Fruit fly (Drosophila melanogaster) whole organism, embryonic: Measurements from ENCODE around the gene CG3726.
A peak's percentile ranks its signal among the peaks of the same experiment; 100 is the strongest.

Experiments used
- CG1024 ChIP-seq: fragments of 200-800 bp; sonication (Bioruptor generic); IDR thresholded peaks from 2 replicates; pipeline ENCODE4 v1.3.6; 2022; ENCODE audit warnings: missing biosample characterization, missing genetic modification characterization
- CG10959 ChIP-seq: fragments of 200-800 bp; sonication (Bioruptor generic); IDR thresholded peaks from 2 replicates; pipeline ENCODE4 v1.3.6; 2022; ENCODE audit warnings: missing biosample characterization, missing genetic modification characterization
- CG12104 ChIP-seq: fragments of 200-800 bp; sonication (Bioruptor generic); optimal IDR thresholded peaks from 3 replicates; lab custom pipeline; 2016; ENCODE audit warnings: missing biosample characterization, missing genetic modification characterization
- CG13287 ChIP-seq: fragments of 200-800 bp; sonication (Bioruptor generic); IDR thresholded peaks from 2 replicates; pipeline ENCODE4 v1.3.6; 2022; ENCODE audit warnings: missing biosample characterization, missing genetic modification characterization; ENCODE audit not compliant: partially characterized antibody
- CG13424 ChIP-seq: fragments of 200-800 bp; sonication (Bioruptor generic); optimal IDR thresholded peaks from 2 replicates; lab custom pipeline; 2019; ENCODE audit warnings: missing biosample characterization, mild to moderate bottlenecking, missing genetic modification characterization, moderate library complexity
- CG14667 ChIP-seq: fragments of 200-800 bp; sonication (Bioruptor generic); IDR thresholded peaks from 2 replicates; pipeline ENCODE4 v1.3.6; 2022; ENCODE audit warnings: missing biosample characterization, missing genetic modification characterization
- CG16779 ChIP-seq: fragments of 200-800 bp; sonication (Bioruptor generic); IDR thresholded peaks from 2 replicates; pipeline ENCODE4 v1.3.6; 2022; ENCODE audit warnings: missing biosample characterization, missing genetic modification characterization
- CG2129 ChIP-seq: fragments of 200-800 bp; sonication (Bioruptor generic); IDR thresholded peaks from 2 replicates; pipeline ENCODE4 v1.3.6; 2022; ENCODE audit warnings: missing biosample characterization, missing genetic modification characterization; ENCODE audit not compliant: partially characterized antibody
- CG31365 ChIP-seq: fragments of 200-800 bp; sonication (Bioruptor generic); optimal IDR thresholded peaks from 2 replicates; lab custom pipeline; 2018; ENCODE audit warnings: missing biosample characterization, mild to moderate bottlenecking, missing genetic modification characterization
- CG34224 ChIP-seq: fragments of 200-800 bp; sonication (Bioruptor generic); IDR thresholded peaks from 3 replicates; pipeline ENCODE4 v1.3.6; 2022; ENCODE audit warnings: missing biosample characterization, missing genetic modification characterization; ENCODE audit not compliant: partially characterized antibody
- CG4328 ChIP-seq: fragments of 200-800 bp; sonication (Bioruptor generic); optimal IDR thresholded peaks from 3 replicates; lab custom pipeline; 2017; ENCODE audit warnings: missing biosample characterization, missing genetic modification reagents, missing genetic modification characterization
- CG4360 ChIP-seq: fragments of 200-800 bp; sonication (Bioruptor generic); IDR thresholded peaks from 2 replicates; pipeline ENCODE4 v1.3.6; 2022; ENCODE audit warnings: missing biosample characterization, missing genetic modification characterization
- CG7357 ChIP-seq: fragments of 200-800 bp; sonication (Bioruptor generic); IDR thresholded peaks from 3 replicates; pipeline ENCODE4 v1.3.6; 2022; ENCODE audit warnings: missing biosample characterization, missing genetic modification characterization
- CG7928 ChIP-seq: fragments of 200-800 bp; sonication (Bioruptor generic); optimal IDR thresholded peaks from 2 replicates; lab custom pipeline; 2017; ENCODE audit warnings: missing biosample characterization, mild to moderate bottlenecking, missing genetic modification characterization
- CG8089 ChIP-seq: fragments of 200-800 bp; sonication (Bioruptor generic); optimal IDR thresholded peaks from 3 replicates; lab custom pipeline; 2016; ENCODE audit warnings: missing biosample characterization, missing genetic modification characterization
- D19A ChIP-seq: fragments of 200-800 bp; optimal IDR thresholded peaks from 3 replicates; lab custom pipeline; 2019; ENCODE audit warnings: missing biosample characterization, mild to moderate bottlenecking, missing genetic modification characterization, moderate library complexity
- D19B ChIP-seq: fragments of 200-800 bp; sonication (Bioruptor generic); optimal IDR thresholded peaks from 2 replicates; lab custom pipeline; 2017; ENCODE audit warnings: missing biosample characterization, mild to moderate bottlenecking, missing genetic modification characterization
- Ets97D ChIP-seq: fragments of 200-800 bp; sonication (Bioruptor generic); optimal IDR thresholded peaks from 3 replicates; lab custom pipeline; 2016; ENCODE audit warnings: missing biosample characterization, missing genetic modification characterization
- Fer2 ChIP-seq: fragments of 200-800 bp; sonication (Bioruptor generic); optimal IDR thresholded peaks from 2 replicates; lab custom pipeline; 2018; ENCODE audit warnings: missing biosample characterization, mild to moderate bottlenecking, missing genetic modification characterization, moderate library complexity
- Gug ChIP-seq: fragments of 200-800 bp; sonication (Bioruptor generic); IDR thresholded peaks from 4 replicates; pipeline ENCODE4 v1.3.6; 2022; ENCODE audit warnings: missing biosample characterization, missing genetic modification characterization
- Hr3 ChIP-seq: fragments of 200-800 bp; sonication (Bioruptor generic); optimal IDR thresholded peaks from 3 replicates; lab custom pipeline; 2016; ENCODE audit warnings: missing biosample characterization, missing genetic modification characterization
- Myb ChIP-seq: fragments of 200-800 bp; sonication (Bioruptor generic); optimal IDR thresholded peaks from 2 replicates; lab custom pipeline; 2016; ENCODE audit warnings: missing biosample characterization, missing genetic modification characterization
- Rx ChIP-seq: fragments of 200-800 bp; sonication (Bioruptor generic); IDR thresholded peaks from 2 replicates; pipeline ENCODE4 v1.3.6; 2022; ENCODE audit warnings: missing biosample characterization, missing genetic modification characterization
- Six4 ChIP-seq: fragments of 200-800 bp; sonication (Bioruptor generic); optimal IDR thresholded peaks from 2 replicates; lab custom pipeline; 2016; ENCODE audit warnings: missing biosample characterization, missing genetic modification characterization
- YL-1 ChIP-seq: fragments of 200-800 bp; sonication (Bioruptor generic); optimal IDR thresholded peaks from 3 replicates; lab custom pipeline; 2017; ENCODE audit warnings: missing biosample characterization, mild to moderate bottlenecking, missing genetic modification characterization
- az2 ChIP-seq: fragments of 200-800 bp; sonication (Bioruptor generic); optimal IDR thresholded peaks from 3 replicates; lab custom pipeline; 2016; ENCODE audit warnings: missing biosample characterization, missing genetic modification characterization
- bab2 ChIP-seq: fragments of 200-800 bp; sonication (Bioruptor generic); optimal IDR thresholded peaks from 2 replicates; lab custom pipeline; 2016; ENCODE audit warnings: missing biosample characterization, missing genetic modification characterization
- cato ChIP-seq: fragments of 200-800 bp; sonication (Bioruptor generic); optimal IDR thresholded peaks from 2 replicates; lab custom pipeline; 2016; ENCODE audit warnings: missing biosample characterization, missing genetic modification characterization, borderline replicate concordance
- cg ChIP-seq: fragments of 200-800 bp; sonication (Bioruptor generic); optimal IDR thresholded peaks from 3 replicates; lab custom pipeline; 2019; ENCODE audit warnings: missing biosample characterization, mild to moderate bottlenecking, missing genetic modification characterization, moderate library complexity
- chinmo ChIP-seq: fragments of 200-800 bp; sonication (Bioruptor generic); IDR thresholded peaks from 4 replicates; pipeline ENCODE4 v1.3.6; 2022; ENCODE audit warnings: missing biosample characterization, missing genetic modification characterization; ENCODE audit not compliant: partially characterized antibody
- croc ChIP-seq: fragments of 200-800 bp; sonication (Bioruptor generic); conservative IDR thresholded peaks from 3 replicates; pipeline ENCODE4 v1.3.6; 2022; ENCODE audit warnings: missing biosample characterization, missing genetic modification characterization
- cwo ChIP-seq: fragments of 200-800 bp; sonication (Bioruptor generic); optimal IDR thresholded peaks from 3 replicates; lab custom pipeline; 2017; ENCODE audit warnings: missing biosample characterization, missing genetic modification characterization, mild to moderate bottlenecking, moderate library complexity, missing genetic modification reagents
- dmrt99B ChIP-seq: fragments of 200-800 bp; sonication (Bioruptor generic); optimal IDR thresholded peaks from 2 replicates; lab custom pipeline; 2018; ENCODE audit warnings: missing biosample characterization, mild to moderate bottlenecking, missing genetic modification characterization, moderate library complexity
- emc ChIP-seq: fragments of 200-800 bp; sonication (Bioruptor generic); optimal IDR thresholded peaks from 2 replicates; lab custom pipeline; 2016; ENCODE audit warnings: missing biosample characterization, missing genetic modification characterization
- fd96Cb ChIP-seq: fragments of 200-800 bp; sonication (Bioruptor generic); optimal IDR thresholded peaks from 2 replicates; lab custom pipeline; 2018; ENCODE audit warnings: missing biosample characterization, mild to moderate bottlenecking, missing genetic modification characterization, moderate library complexity
- gce ChIP-seq: fragments of 200-800 bp; sonication (Bioruptor generic); IDR thresholded peaks from 3 replicates; pipeline ENCODE4 v1.3.6; 2022; ENCODE audit warnings: missing biosample characterization, missing genetic modification characterization
- gfzf ChIP-seq: fragments of 200-800 bp; sonication (Bioruptor generic); optimal IDR thresholded peaks from 2 replicates; lab custom pipeline; 2016; ENCODE audit warnings: missing biosample characterization, mild to moderate bottlenecking, missing genetic modification characterization, moderate library complexity
- jing ChIP-seq: fragments of 200-800 bp; sonication (Bioruptor generic); optimal IDR thresholded peaks from 2 replicates; lab custom pipeline; 2018; ENCODE audit warnings: missing biosample characterization, mild to moderate bottlenecking, missing genetic modification characterization
- jumu ChIP-seq: fragments of 200-800 bp; sonication (Bioruptor generic); optimal IDR thresholded peaks from 3 replicates; lab custom pipeline; 2016; ENCODE audit warnings: missing biosample characterization, missing genetic modification characterization
- kay ChIP-seq: fragments of 200-800 bp; sonication (Bioruptor generic); optimal IDR thresholded peaks from 2 replicates; lab custom pipeline; 2016; ENCODE audit warnings: missing biosample characterization, missing genetic modification characterization
- knrl ChIP-seq: fragments of 200-800 bp; sonication (Bioruptor generic); IDR thresholded peaks from 3 replicates; pipeline ENCODE4 v1.3.6; 2022; ENCODE audit warnings: missing biosample characterization, missing genetic modification characterization; ENCODE audit not compliant: partially characterized antibody
- lbe ChIP-seq: fragments of 200-800 bp; sonication (Bioruptor generic); optimal IDR thresholded peaks from 2 replicates; lab custom pipeline; 2016; ENCODE audit warnings: missing biosample characterization, mild to moderate bottlenecking, missing genetic modification characterization
- nerfin-1 ChIP-seq: fragments of 200-800 bp; sonication (Bioruptor generic); optimal IDR thresholded peaks from 3 replicates; lab custom pipeline; 2019; ENCODE audit warnings: missing biosample characterization, mild to moderate bottlenecking, missing genetic modification characterization, moderate library complexity
- ranshi ChIP-seq: fragments of 200-800 bp; sonication (Bioruptor generic); IDR thresholded peaks from 2 replicates; pipeline ENCODE4 v1.3.6; 2022; ENCODE audit warnings: missing biosample characterization, missing genetic modification characterization
- sim ChIP-seq: fragments of 200-800 bp; sonication (Bioruptor generic); IDR thresholded peaks from 2 replicates; pipeline ENCODE4 v1.3.6; 2022; ENCODE audit warnings: missing biosample characterization, missing genetic modification characterization
- stwl ChIP-seq: fragments of 200-800 bp; sonication (Bioruptor generic); optimal IDR thresholded peaks from 3 replicates; lab custom pipeline; 2018; ENCODE audit warnings: missing biosample characterization, mild to moderate bottlenecking, missing genetic modification characterization, moderate library complexity
- tio ChIP-seq: fragments of 200-800 bp; sonication (Bioruptor generic); optimal IDR thresholded peaks from 2 replicates; lab custom pipeline; 2017; ENCODE audit warnings: missing biosample characterization, missing genetic modification characterization, inconsistent platforms
- trem ChIP-seq: fragments of 200-800 bp; optimal IDR thresholded peaks from 3 replicates; lab custom pipeline; 2019; ENCODE audit warnings: missing biosample characterization, mild to moderate bottlenecking, missing genetic modification characterization, moderate library complexity
- trh ChIP-seq: fragments of 200-800 bp; sonication (Bioruptor generic); optimal IDR thresholded peaks from 2 replicates; lab custom pipeline; 2016; ENCODE audit warnings: missing biosample characterization, missing genetic modification characterization
- z ChIP-seq: fragments of 200-800 bp; sonication (Bioruptor generic); IDR thresholded peaks from 3 replicates; pipeline ENCODE4 v1.3.6; 2022; ENCODE audit warnings: missing biosample characterization, missing genetic modification characterization

Gene CG3726

DNA sequence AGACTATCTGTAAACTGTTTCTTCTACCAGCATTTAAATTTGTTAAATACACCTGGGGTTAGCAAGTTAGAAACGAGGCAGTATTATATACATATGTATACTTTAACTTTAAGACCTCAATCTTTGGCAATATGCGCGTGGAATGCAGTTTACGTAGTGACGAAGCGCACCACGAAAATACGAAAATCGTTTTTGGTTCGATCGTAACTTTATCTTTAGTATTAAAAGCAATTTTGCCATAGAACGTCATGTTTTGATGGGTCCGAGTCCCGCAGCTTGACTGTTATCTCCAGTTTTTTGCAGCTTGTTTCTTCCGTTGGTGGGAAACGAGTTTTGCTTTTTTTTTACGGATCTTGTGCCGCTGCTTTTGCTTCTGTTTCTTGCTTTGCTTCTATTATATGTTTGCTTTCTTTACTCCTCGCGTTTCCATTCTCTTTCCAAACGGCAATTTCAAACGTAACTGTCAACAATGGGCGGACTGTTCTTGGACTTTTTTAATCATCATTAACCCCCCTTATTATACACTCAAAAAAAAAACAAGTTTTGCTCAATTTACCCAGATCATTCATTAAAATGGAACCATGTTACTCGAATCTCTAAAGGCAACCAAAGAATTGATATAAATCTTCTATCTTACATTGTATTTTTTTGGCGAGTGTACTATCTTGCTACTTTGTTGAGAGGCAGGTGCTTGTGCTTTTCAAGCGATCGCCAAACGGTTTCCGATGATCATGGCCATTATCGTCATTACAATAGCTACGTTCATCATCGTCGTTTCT, 25.0 kb upstream of the CG3726 start (continued):
- TF ChIP-seq CG7357 (GFP tag; lab: Robert Waterston, UW) (no peak), CG13424 (tag; lab: Kevin White, UChicago) (no peak), Myb (GFP tag; lab: Kevin White, UChicago) (peak; percentile 38), knrl (GFP tag; lab: Robert Waterston, UW) (no peak), CG34224 (GFP tag; lab: Robert Waterston, UW) (no peak), tio (peak; percentile 27), Six4 (GFP tag; lab: Kevin White, UChicago) (no peak), Ets97D (GFP tag; lab: Kevin White, UChicago) (no peak), az2 (GFP tag; lab: Kevin White, UChicago) (peak; percentile 42), chinmo (GFP tag; lab: Robert Waterston, UW) (no peak), bab2 (peak; percentile 10), trh (no peak), cato (GFP tag; lab: Kevin White, UChicago) (no peak), lbe (GFP tag; lab: Kevin White, UChicago) (no peak), CG13287 (GFP tag; lab: Robert Waterston, UW) (no peak), trem (tag; lab: Kevin White, UChicago) (no peak), cg (GFP tag; lab: Kevin White, UChicago) (no peak), nerfin-1 (tag; lab: Kevin White, UChicago) (no peak), CG7928 (GFP tag; lab: Kevin White, UChicago) (peak; percentile 26), Fer2 (no peak), dmrt99B (no peak), croc (no peak), stwl (tag; lab: Kevin White, UChicago) (no peak), cwo (GFP tag; lab: Kevin White, UChicago) (peak; percentile 19), CG31365 (tag; lab: Kevin White, UChicago) (no peak), gce (GFP tag; lab: Robert Waterston, UW) (no peak), fd96Cb (peak; percentile 11), jing (no peak), Rx (GFP tag; lab: Robert Waterston, UW) (no peak; the same call in 1 of the 2 replicates), CG12104 (GFP tag; lab: Kevin White, UChicago) (no peak), CG14667 (0 out of 2 replicates have a peak, but pooled peaks have one; percentile 21), Gug (GFP tag; lab: Robert Waterston, UW) (no peak), CG16779 (0 out of 2 replicates have a peak, but pooled peaks have one; percentile 12), Hr3 (GFP tag; lab: Kevin White, UChicago) (peak; percentile 23), CG8089 (GFP tag; lab: Kevin White, UChicago) (no peak), sim (GFP tag; lab: Robert Waterston, UW) (no peak), D19B (no peak), D19A (tag; lab: Kevin White, UChicago) (no peak), emc (no peak), z (GFP tag; lab: Robert Waterston, UW) (no peak), CG2129 (GFP tag; lab: Robert Waterston, UW) (no peak), CG10959 (GFP tag; lab: Robert Waterston, UW) (no peak), CG4360 (GFP tag; lab: Robert Waterston, UW) (no peak), jumu (no peak), YL-1 (GFP tag; lab: Kevin White, UChicago) (no peak), CG1024 (GFP tag; lab: Robert Waterston, UW) (no peak), gfzf (GFP tag; lab: Kevin White, UChicago) (no peak), CG4328 (GFP tag; lab: Kevin White, UChicago) (no peak), ranshi (GFP tag; lab: Robert Waterston, UW) (peak; percentile 61), kay (GFP tag; lab: Kevin White, UChicago) (no peak)
